Fruit fly (Drosophila melanogaster): ENCODE data around the gene fd3F.

fd3F gene

dm6 chrX:3838648-3839047, 36.5 kb downstream of the fd3F start (continued):
- TF ChIP-seq Lim3 (GFP tag; IDR thresholded peaks at IDR 0.05) (peak; percentile 34; the same call in 1 of the 2 replicates), Adf1 (GFP tag; IDR thresholded peaks at IDR 0.05) (peak; percentile 17), CG7372 (GFP tag; IDR thresholded peaks at IDR 0.05) (peak; percentile 59), CG7556 (GFP tag; optimal IDR thresholded peaks at IDR 0.05) (peak; percentile 71), CG2678 (tag; optimal IDR thresholded peaks at IDR 0.05) (peak; percentile 88), CG12744 (GFP tag; optimal IDR thresholded peaks at IDR 0.05) (peak; percentile 71), amos (GFP tag; IDR thresholded peaks at IDR 0.05; ENCODE audit: partially characterized antibody) (no peak), CG4854 (GFP tag; optimal IDR thresholded peaks at IDR 0.05) (peak; percentile 58), CG14014 (GFP tag; IDR thresholded peaks at IDR 0.05) (peak; percentile 85), CG13624 (GFP tag; optimal IDR thresholded peaks at IDR 0.05) (peak; percentile 77), CG2129 (GFP tag; IDR thresholded peaks at IDR 0.05; ENCODE audit: partially characterized antibody) (no peak), dysf (GFP tag; IDR thresholded peaks at IDR 0.05) (peak; percentile 83), CG4328 (GFP tag; optimal IDR thresholded peaks at IDR 0.05) (peak; percentile 70), CG7963 (GFP tag; IDR thresholded peaks at IDR 0.05; ENCODE audit: partially characterized antibody) (no peak), crc (GFP tag; optimal IDR thresholded peaks at IDR 0.05) (peak; percentile 0), CG32532 (GFP tag; IDR thresholded peaks at IDR 0.05) (peak; percentile 87), Nf-YB (GFP tag; optimal IDR thresholded peaks at IDR 0.05) (peak; percentile 43), CG34376 (GFP tag; optimal IDR thresholded peaks at IDR 0.05) (peak; percentile 61), CG7745 (tag; optimal IDR thresholded peaks at IDR 0.05) (no peak), tna (GFP tag; IDR thresholded peaks at IDR 0.05; ENCODE audit: partially characterized antibody) (no peak), sob (GFP tag; IDR thresholded peaks at IDR 0.05) (peak; percentile 76), ash1 (GFP tag; optimal IDR thresholded peaks at IDR 0.05) (peak; percentile 21), Sin3A (optimal IDR thresholded peaks at IDR 0.05) (no peak), CG43689 (GFP tag; IDR thresholded peaks at IDR 0.05) (no peak), Gug (GFP tag; IDR thresholded peaks at IDR 0.05) (peak; percentile 66), H2.0 (GFP tag; IDR thresholded peaks at IDR 0.05) (peak; percentile 80), al (GFP tag; IDR thresholded peaks at IDR 0.05) (peak; percentile 74), unc-4 (GFP tag; IDR thresholded peaks at IDR 0.05; ENCODE audit: partially characterized antibody) (no peak), Aef1 (GFP tag; IDR thresholded peaks at IDR 0.05) (peak; percentile 77), Dbx (GFP tag; IDR thresholded peaks at IDR 0.05) (peak; percentile 70; the same call in 2 of the 3 replicates), CG12659 (GFP tag; optimal IDR thresholded peaks at IDR 0.05) (peak; percentile 84), emc (GFP tag; optimal IDR thresholded peaks at IDR 0.05) (peak; percentile 45), CG8944 (GFP tag; optimal IDR thresholded peaks at IDR 0.05) (peak; percentile 74), NC2β (GFP tag; optimal IDR thresholded peaks at IDR 0.05) (peak; percentile 79), CG4404 (GFP tag; IDR thresholded peaks at IDR 0.05) (peak; percentile 62), fd102C (GFP tag; optimal IDR thresholded peaks at IDR 0.05) (peak; percentile 43), Hr39 (optimal IDR thresholded peaks at IDR 0.05) (no peak), Vsx1 (GFP tag; optimal IDR thresholded peaks at IDR 0.05) (peak; percentile 55), CG10654 (GFP tag; optimal IDR thresholded peaks at IDR 0.05) (peak; percentile 63), vfl (GFP tag; optimal IDR thresholded peaks at IDR 0.05) (peak; percentile 65), CG9932 (GFP tag; IDR thresholded peaks at IDR 0.05) (peak; percentile 88), CG17612 (GFP tag; IDR thresholded peaks at IDR 0.05) (peak; percentile 40; the same call in 1 of the 2 replicates), CG18619 (GFP tag; optimal IDR thresholded peaks at IDR 0.05) (peak; percentile 76), jing (GFP tag; optimal IDR thresholded peaks at IDR 0.05) (peak; percentile 62), CG9876 (GFP tag; optimal IDR thresholded peaks at IDR 0.05) (peak; percentile 61), Nf-YA (GFP tag; IDR thresholded peaks at IDR 0.05) (0 out of 2 replicates have a peak, but pooled peaks have one; percentile 40), Fer3 (tag; optimal IDR thresholded peaks at IDR 0.05) (peak; percentile 77), Rfx (GFP tag; IDR thresholded peaks at IDR 0.05) (peak; percentile 90), CG14965 (GFP tag; optimal IDR thresholded peaks at IDR 0.05; ENCODE audit: borderline replicate concordance) (peak; percentile 26), gsb-n (tag; optimal IDR thresholded peaks at IDR 0.05) (peak; percentile 62), HHEX (GFP tag; optimal IDR thresholded peaks at IDR 0.05) (peak; percentile 82)

All from whole organism, embryonic.